Fruit fly (Drosophila melanogaster) whole organism, embryonic: ENCODE measurements around the gene CG31538.

Experiments
- CG10147 ChIP-seq: fragments of 200-800 bp; sonication (Bioruptor generic); optimal IDR thresholded peaks from 2 replicates; lab custom pipeline; 2019; ENCODE audit warnings: missing biosample characterization, mild to moderate bottlenecking, missing genetic modification characterization, moderate library complexity
- CG10274 ChIP-seq: fragments of 200-800 bp; sonication (Bioruptor generic); optimal IDR thresholded peaks from 3 replicates; lab custom pipeline; 2017; ENCODE audit warnings: missing biosample characterization, mild to moderate bottlenecking, missing genetic modification characterization
- CG1233 ChIP-seq: fragments of 200-800 bp; sonication (Bioruptor generic); optimal IDR thresholded peaks from 4 replicates; lab custom pipeline; 2018; ENCODE audit warnings: missing biosample characterization, mild to moderate bottlenecking, missing genetic modification characterization
- CG15601 ChIP-seq: fragments of 200-800 bp; sonication (Bioruptor generic); optimal IDR thresholded peaks from 3 replicates; lab custom pipeline; 2019; ENCODE audit warnings: missing biosample characterization, mild to moderate bottlenecking, missing genetic modification characterization, moderate library complexity
- CG16813 ChIP-seq: fragments of 200-800 bp; sonication (Bioruptor generic); IDR thresholded peaks from 3 replicates; pipeline ENCODE4 v1.3.6; 2022; ENCODE audit warnings: missing biosample characterization, missing genetic modification characterization; ENCODE audit not compliant: partially characterized antibody
- CG16863 ChIP-seq: fragments of 200-800 bp; sonication (Bioruptor generic); optimal IDR thresholded peaks from 3 replicates; lab custom pipeline; 2016; ENCODE audit warnings: missing biosample characterization, missing genetic modification characterization
- CG17568 ChIP-seq: fragments of 200-800 bp; sonication (Bioruptor generic); optimal IDR thresholded peaks from 2 replicates; lab custom pipeline; 2018; ENCODE audit warnings: missing biosample characterization, mild to moderate bottlenecking, missing genetic modification characterization, moderate library complexity
- CG18262 ChIP-seq: fragments of 200-800 bp; optimal IDR thresholded peaks from 3 replicates; lab custom pipeline; 2019; ENCODE audit warnings: missing biosample characterization, mild to moderate bottlenecking, missing genetic modification characterization, moderate library complexity
- CG31224 ChIP-seq: fragments of 200-800 bp; sonication (Bioruptor generic); IDR thresholded peaks from 2 replicates; pipeline ENCODE4 v1.3.6; 2022; ENCODE audit warnings: missing biosample characterization, missing genetic modification characterization
- CG31365 ChIP-seq: fragments of 200-800 bp; sonication (Bioruptor generic); optimal IDR thresholded peaks from 2 replicates; lab custom pipeline; 2018; ENCODE audit warnings: missing biosample characterization, mild to moderate bottlenecking, missing genetic modification characterization
- CG42726 ChIP-seq: fragments of 200-800 bp; sonication (Bioruptor generic); IDR thresholded peaks from 2 replicates; pipeline ENCODE4 v1.3.6; 2022; ENCODE audit warnings: missing biosample characterization, missing genetic modification characterization; ENCODE audit not compliant: partially characterized antibody
- CG4404 ChIP-seq: fragments of 200-800 bp; sonication (Bioruptor generic); IDR thresholded peaks from 2 replicates; pipeline ENCODE4 v1.3.6; 2022; ENCODE audit warnings: missing biosample characterization, missing genetic modification characterization
- CG7372 ChIP-seq: fragments of 200-800 bp; sonication (Bioruptor generic); IDR thresholded peaks from 2 replicates; pipeline ENCODE4 v1.3.6; 2022; ENCODE audit warnings: missing biosample characterization, missing genetic modification characterization
- CG7963 ChIP-seq: fragments of 200-800 bp; sonication (Bioruptor generic); IDR thresholded peaks from 3 replicates; pipeline ENCODE4 v1.3.6; 2022; ENCODE audit warnings: missing biosample characterization, missing genetic modification characterization; ENCODE audit not compliant: partially characterized antibody
- CG7987 ChIP-seq: fragments of 200-800 bp; sonication (Bioruptor generic); optimal IDR thresholded peaks from 2 replicates; lab custom pipeline; 2018; ENCODE audit warnings: missing biosample characterization, mild to moderate bottlenecking, missing genetic modification characterization, moderate library complexity
- CG8388 ChIP-seq: fragments of 200-800 bp; sonication (Bioruptor generic); optimal IDR thresholded peaks from 2 replicates; lab custom pipeline; 2019; ENCODE audit warnings: missing biosample characterization, mild to moderate bottlenecking, missing genetic modification characterization, moderate library complexity
- CG8478 ChIP-seq: fragments of >200 bp; optimal IDR thresholded peaks from 2 replicates; lab custom pipeline; 2018
- CG9797 ChIP-seq: fragments of 200-800 bp; sonication (Bioruptor generic); optimal IDR thresholded peaks from 3 replicates; lab custom pipeline; 2018; ENCODE audit warnings: missing biosample characterization, mild to moderate bottlenecking, missing genetic modification characterization
- E2f2 ChIP-seq: fragments of 200-800 bp; sonication (Bioruptor generic); IDR thresholded peaks from 2 replicates; pipeline ENCODE4 v1.3.6; 2022; ENCODE audit warnings: missing biosample characterization, missing genetic modification characterization
- Eip74EF ChIP-seq, 2 experiments: fragments of 200-800 bp in 1 of 2; fragments of >200 bp in 1 of 2; sonication (Bioruptor generic) in 1 of 2; optimal IDR thresholded peaks; 2 replicates each; lab custom pipeline; 2017 to 2019; ENCODE audit warnings: missing biosample characterization in 2 of 2, missing genetic modification characterization in 2 of 2, mild to moderate bottlenecking in 1 of 2, moderate library complexity in 1 of 2
- H2.0 ChIP-seq: fragments of 200-800 bp; sonication (Bioruptor generic); IDR thresholded peaks from 2 replicates; pipeline ENCODE4 v1.3.6; 2022; ENCODE audit warnings: missing biosample characterization, missing genetic modification characterization
- HLH54F ChIP-seq: fragments of 200-800 bp; sonication (Bioruptor generic); optimal IDR thresholded peaks from 3 replicates; lab custom pipeline; 2016; ENCODE audit warnings: missing biosample characterization, missing genetic modification characterization
- Optix ChIP-seq: fragments of 200-800 bp; sonication (Bioruptor generic); IDR thresholded peaks from 3 replicates; pipeline ENCODE4 v1.3.6; 2022; ENCODE audit warnings: missing biosample characterization, missing genetic modification characterization
- Rfx ChIP-seq: fragments of 200-800 bp; sonication (Bioruptor generic); IDR thresholded peaks from 2 replicates; pipeline ENCODE4 v1.3.6; 2022; ENCODE audit warnings: missing biosample characterization, missing genetic modification characterization
- Six4 ChIP-seq: fragments of 200-800 bp; sonication (Bioruptor generic); optimal IDR thresholded peaks from 2 replicates; lab custom pipeline; 2016; ENCODE audit warnings: missing biosample characterization, missing genetic modification characterization
- Sry-β ChIP-seq: fragments of 200-800 bp; sonication (Bioruptor generic); optimal IDR thresholded peaks from 2 replicates; lab custom pipeline; 2018; ENCODE audit warnings: missing biosample characterization, mild to moderate bottlenecking, missing genetic modification characterization, moderate library complexity
- Stat92E ChIP-seq, 3 experiments: fragments of >200 bp in 2 of 3; fragments of 200-800 bp in 1 of 3; sonication (Bioruptor generic) in 1 of 3; optimal IDR thresholded peaks; 2 replicates each; lab custom pipeline; 2017 to 2019; ENCODE audit warnings: missing biosample characterization in 3 of 3, missing genetic modification characterization in 3 of 3, mild to moderate bottlenecking in 1 of 3, moderate library complexity in 1 of 3
- chm ChIP-seq: fragments of 200-800 bp; sonication (Bioruptor generic); IDR thresholded peaks from 2 replicates; pipeline ENCODE4 v1.3.6; 2022; ENCODE audit warnings: missing biosample characterization, missing genetic modification characterization
- crc ChIP-seq: fragments of 200-800 bp; sonication (Bioruptor generic); optimal IDR thresholded peaks from 2 replicates; lab custom pipeline; 2016; ENCODE audit warnings: missing biosample characterization, missing genetic modification characterization
- cwo ChIP-seq: fragments of 200-800 bp; sonication (Bioruptor generic); optimal IDR thresholded peaks from 3 replicates; lab custom pipeline; 2017; ENCODE audit warnings: missing biosample characterization, missing genetic modification characterization, mild to moderate bottlenecking, moderate library complexity, missing genetic modification reagents
- dan ChIP-seq: fragments of 200-800 bp; sonication (Bioruptor generic); IDR thresholded peaks from 2 replicates; pipeline ENCODE4 v1.3.6; 2022; ENCODE audit warnings: missing biosample characterization, missing genetic modification characterization
- danr ChIP-seq: fragments of 200-800 bp; sonication (Bioruptor generic); IDR thresholded peaks from 2 replicates; pipeline ENCODE4 v1.3.6; 2022; ENCODE audit warnings: missing biosample characterization, missing genetic modification characterization
- disco-r ChIP-seq: fragments of 200-800 bp; sonication (Bioruptor generic); optimal IDR thresholded peaks from 2 replicates; lab custom pipeline; 2016; ENCODE audit warnings: missing biosample characterization, missing genetic modification characterization
- en ChIP-seq: fragments of 200-800 bp; sonication (Bioruptor generic); optimal IDR thresholded peaks from 2 replicates; lab custom pipeline; 2016; ENCODE audit warnings: missing biosample characterization, missing genetic modification characterization
- eve ChIP-seq, 2 experiments: fragments of >200 bp; optimal IDR thresholded peaks; 2 replicates each; lab custom pipeline; 2017; ENCODE audit warnings: missing biosample characterization in 2 of 2, missing genetic modification characterization in 2 of 2
- fru ChIP-seq: fragments of >200 bp; optimal IDR thresholded peaks from 2 replicates; lab custom pipeline; 2017
- gt ChIP-seq: fragments of 200-800 bp; sonication (Bioruptor generic); IDR thresholded peaks from 2 replicates; pipeline ENCODE4 v1.3.6; 2022; ENCODE audit warnings: missing biosample characterization, missing genetic modification characterization
- hb ChIP-seq: fragments of 200-800 bp; sonication (Bioruptor generic); IDR thresholded peaks from 3 replicates; pipeline ENCODE4 v1.3.6; 2022; ENCODE audit warnings: missing biosample characterization, missing genetic modification characterization; ENCODE audit not compliant: partially characterized antibody
- inv ChIP-seq: fragments of 200-800 bp; sonication (Bioruptor generic); IDR thresholded peaks from 2 replicates; pipeline ENCODE4 v1.3.6; 2022; ENCODE audit warnings: missing biosample characterization, missing genetic modification characterization; ENCODE audit not compliant: partially characterized antibody
- kah ChIP-seq: fragments of 200-800 bp; sonication (Bioruptor generic); optimal IDR thresholded peaks from 2 replicates; lab custom pipeline; 2018; ENCODE audit warnings: missing biosample characterization, mild to moderate bottlenecking, missing genetic modification characterization
- kni ChIP-seq: fragments of 200-800 bp; sonication (Bioruptor generic); optimal IDR thresholded peaks from 3 replicates; lab custom pipeline; 2017; ENCODE audit warnings: mild to moderate bottlenecking, missing biosample characterization, missing genetic modification reagents, missing genetic modification characterization
- pb ChIP-seq: fragments of 200-800 bp; sonication (Bioruptor generic); optimal IDR thresholded peaks from 3 replicates; lab custom pipeline; 2016; ENCODE audit warnings: missing biosample characterization, missing genetic modification characterization
- peb ChIP-seq: fragments of 200-800 bp; sonication (Bioruptor generic); IDR thresholded peaks from 2 replicates; pipeline ENCODE4 v1.3.6; 2022; ENCODE audit warnings: missing biosample characterization, missing genetic modification characterization
- ranshi ChIP-seq: fragments of 200-800 bp; sonication (Bioruptor generic); IDR thresholded peaks from 2 replicates; pipeline ENCODE4 v1.3.6; 2022; ENCODE audit warnings: missing biosample characterization, missing genetic modification characterization
- seq ChIP-seq: fragments of 200-800 bp; sonication (Bioruptor generic); IDR thresholded peaks from 2 replicates; pipeline ENCODE4 v1.3.6; 2022; ENCODE audit warnings: missing biosample characterization, missing genetic modification characterization
- sim ChIP-seq: fragments of 200-800 bp; sonication (Bioruptor generic); IDR thresholded peaks from 2 replicates; pipeline ENCODE4 v1.3.6; 2022; ENCODE audit warnings: missing biosample characterization, missing genetic modification characterization
- sob ChIP-seq: fragments of 200-800 bp; sonication (Bioruptor generic); IDR thresholded peaks from 2 replicates; pipeline ENCODE4 v1.3.6; 2022; ENCODE audit warnings: missing biosample characterization, missing genetic modification characterization
- trem ChIP-seq: fragments of 200-800 bp; optimal IDR thresholded peaks from 3 replicates; lab custom pipeline; 2019; ENCODE audit warnings: missing biosample characterization, mild to moderate bottlenecking, missing genetic modification characterization, moderate library complexity
- usp ChIP-seq: fragments of >200 bp; optimal IDR thresholded peaks from 2 replicates; lab custom pipeline; 2017; ENCODE audit warnings: missing biosample characterization, missing genetic modification characterization
- z ChIP-seq: fragments of 200-800 bp; sonication (Bioruptor generic); IDR thresholded peaks from 3 replicates; pipeline ENCODE4 v1.3.6; 2022; ENCODE audit warnings: missing biosample characterization, missing genetic modification characterization

The CG31538 gene

DNA sequence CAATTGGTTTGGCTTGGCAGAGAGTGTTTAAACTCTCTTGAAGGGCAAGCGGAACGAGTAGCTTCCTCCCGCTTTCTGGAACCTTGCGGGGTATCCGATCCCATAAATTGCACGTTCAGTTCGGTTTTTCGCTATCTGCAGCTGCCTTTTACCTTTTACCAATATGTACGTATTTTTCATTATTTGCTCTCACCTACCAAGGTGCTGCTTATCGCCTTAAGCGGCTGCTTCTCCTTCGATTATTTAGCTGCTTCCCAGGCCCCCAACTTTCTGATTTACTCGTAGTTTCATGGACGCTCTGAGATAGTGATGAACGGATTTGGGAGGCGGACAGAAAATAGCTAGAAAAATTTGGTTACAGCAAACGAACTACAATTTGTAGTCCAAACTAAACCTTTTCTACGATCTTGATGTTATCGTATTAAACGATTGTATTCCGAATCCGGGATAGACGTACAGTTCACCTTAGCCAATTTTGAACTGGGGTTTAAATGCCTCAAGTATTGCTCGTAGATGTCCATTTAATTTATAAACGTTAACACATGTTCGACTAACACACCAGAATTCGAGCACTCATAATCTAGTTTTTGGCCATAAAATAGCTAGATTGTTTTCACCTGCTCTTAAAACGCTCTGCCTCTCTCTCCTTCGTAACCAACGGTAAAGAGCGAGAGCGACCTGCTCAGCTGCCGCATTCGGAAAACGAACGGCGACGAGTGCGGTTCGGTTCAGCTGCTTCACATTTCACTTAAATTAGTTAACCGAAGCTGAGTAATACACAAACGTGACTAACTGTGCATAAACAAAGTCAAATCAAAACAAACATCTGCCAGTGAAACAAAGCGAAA lies 13.2 kb downstream of the CG31538 start:
- TF ChIP-seq Six4 (GFP tag; lab: Kevin White, UChicago) (no peak), CG18262 (peak; percentile 47), CG31224 (GFP tag; lab: Robert Waterston, UW) (no peak), chm (GFP tag; lab: Robert Waterston, UW) (no peak), en (GFP tag; lab: Kevin White, UChicago) (no peak), Eip74EF (GFP tag; optimal IDR thresholded peaks at IDR 0.05; lab: Kevin White, UChicago) (peak in 1 of 2 experiments; percentile 15), hb (GFP tag; lab: Robert Waterston, UW) (no peak), ranshi (no peak), Optix (GFP tag; lab: Robert Waterston, UW) (no peak), E2f2 (GFP tag; lab: Robert Waterston, UW) (no peak), CG16863 (peak; percentile 44), usp (GFP tag; lab: Kevin White, UChicago) (no peak), H2.0 (GFP tag; lab: Robert Waterston, UW) (no peak), Rfx (GFP tag; lab: Robert Waterston, UW) (peak; percentile 49; the same call in 1 of the 2 replicates), CG9797 (GFP tag; lab: Kevin White, UChicago) (no peak), CG31365 (tag; lab: Kevin White, UChicago) (no peak), CG8478 (lab: Kevin White, UChicago) (no peak), sim (GFP tag; lab: Robert Waterston, UW) (no peak), sob (GFP tag; lab: Robert Waterston, UW) (no peak), inv (GFP tag; lab: Robert Waterston, UW) (no peak), gt (GFP tag; lab: Robert Waterston, UW) (no peak), CG10147 (peak; percentile 58), CG10274 (GFP tag; lab: Kevin White, UChicago) (peak; percentile 25), pb (GFP tag; lab: Kevin White, UChicago) (no peak), CG8388 (peak; percentile 22), CG7987 (peak; percentile 0), CG1233 (peak; percentile 23), CG7372 (GFP tag; lab: Robert Waterston, UW) (no peak), Sry-β (GFP tag; lab: Kevin White, UChicago) (peak; percentile 99), crc (GFP tag; lab: Kevin White, UChicago) (no peak), cwo (GFP tag; lab: Kevin White, UChicago) (peak; percentile 61), seq (GFP tag; lab: Robert Waterston, UW) (no peak), z (GFP tag; lab: Robert Waterston, UW) (no peak), kah (GFP tag; lab: Kevin White, UChicago) (no peak), CG16813 (GFP tag; lab: Robert Waterston, UW) (no peak), CG15601 (tag; lab: Kevin White, UChicago) (peak; percentile 23), dan (GFP tag; lab: Robert Waterston, UW) (no peak), danr (GFP tag; lab: Robert Waterston, UW) (no peak), CG42726 (0 out of 2 replicates have a peak, but pooled peaks have one; percentile 29), Stat92E (GFP tag; optimal IDR thresholded peaks at IDR 0.05; lab: Kevin White, UChicago) (peak in 1 of 3 experiments; percentile 56), HLH54F (peak; percentile 41), kni (peak; percentile 83), eve (GFP tag; optimal IDR thresholded peaks at IDR 0.05; lab: Kevin White, UChicago) (no peak), fru (no peak), peb (no peak), CG17568 (GFP tag; lab: Kevin White, UChicago) (peak; percentile 40), CG7963 (GFP tag; lab: Robert Waterston, UW) (no peak), trem (tag; lab: Kevin White, UChicago) (no peak), CG4404 (GFP tag; lab: Robert Waterston, UW) (no peak), disco-r (GFP tag; lab: Kevin White, UChicago) (peak; percentile 14)
